Fruit fly (Drosophila melanogaster): ENCODE measurements around the gene CG13101.

The CG13101 gene

DNA sequence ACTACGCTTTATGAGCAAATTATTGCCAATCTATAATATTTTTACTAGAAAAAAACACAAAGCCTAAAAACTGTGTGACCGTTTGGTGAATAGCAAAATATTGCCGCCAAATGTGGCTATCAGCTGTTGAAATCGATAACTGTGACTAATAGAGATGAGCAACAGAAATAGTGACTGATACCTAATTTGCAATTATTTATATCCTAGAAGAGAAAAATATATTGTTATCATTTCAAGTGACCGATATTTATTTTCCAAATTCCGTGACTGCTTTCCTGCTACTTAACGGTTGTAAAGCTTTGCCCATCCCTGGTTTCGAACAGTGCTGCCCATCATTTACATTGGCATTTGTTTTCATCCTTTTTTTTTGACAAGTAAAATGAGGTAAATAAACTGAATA, 12.6 kb upstream of the CG13101 start, which contains the start of the genes alien and CG18661 (continued):
- peak; percentile 33 for TF ChIP-seq CG10543 (GFP tag; optimal IDR thresholded peaks at IDR 0.05)
- TF ChIP-seq pros (GFP tag; optimal IDR thresholded peaks at IDR 0.05) = no peak
- peak; percentile 55 for TF ChIP-seq CG3163 (GFP tag; optimal IDR thresholded peaks at IDR 0.05)
- peak; percentile 43 for TF ChIP-seq CG12104 (GFP tag; optimal IDR thresholded peaks at IDR 0.05)
- peak; percentile 12 for TF ChIP-seq Nf-YB (GFP tag; optimal IDR thresholded peaks at IDR 0.05)
- no peak for TF ChIP-seq CG6765 (GFP tag; optimal IDR thresholded peaks at IDR 0.05)
- TF ChIP-seq CG16815 (GFP tag; optimal IDR thresholded peaks at IDR 0.05) = peak; percentile 90
- TF ChIP-seq CG3065 (GFP tag; optimal IDR thresholded peaks at IDR 0.05) = no peak
- peak; percentile 92 for TF ChIP-seq Ptx1 (GFP tag; IDR thresholded peaks at IDR 0.05)
- TF ChIP-seq CG17385 (GFP tag; optimal IDR thresholded peaks at IDR 0.05) = peak; percentile 34
- peak; percentile 91 for TF ChIP-seq CG32772 (GFP tag; IDR thresholded peaks at IDR 0.05)
- no peak for TF ChIP-seq nom (GFP tag; optimal IDR thresholded peaks at IDR 0.05)
- no peak for TF ChIP-seq Asciz (GFP tag; optimal IDR thresholded peaks at IDR 0.05)
- peak; percentile 77 for TF ChIP-seq CG9876 (GFP tag; optimal IDR thresholded peaks at IDR 0.05)
- peak; percentile 65 for TF ChIP-seq CG12299 (tag; optimal IDR thresholded peaks at IDR 0.05)
- TF ChIP-seq fd96Cb (tag; optimal IDR thresholded peaks at IDR 0.05) = peak; percentile 90
- TF ChIP-seq stc (GFP tag; IDR thresholded peaks at IDR 0.05) = peak; percentile 60
- TF ChIP-seq Optix (GFP tag; IDR thresholded peaks at IDR 0.05) = peak; percentile 95
- peak; percentile 82 to 87 for TF ChIP-seq Hr51 (GFP tag; optimal IDR thresholded peaks at IDR 0.05)
- TF ChIP-seq CG6254 (GFP tag; optimal IDR thresholded peaks at IDR 0.05) = no peak
- peak; percentile 70 for TF ChIP-seq Sry-β (GFP tag; optimal IDR thresholded peaks at IDR 0.05)
- no peak for TF ChIP-seq Dip2 (GFP tag; IDR thresholded peaks at IDR 0.05)
- peak; percentile 80; the same call in 2 of the 3 replicates for TF ChIP-seq CG2199 (GFP tag; IDR thresholded peaks at IDR 0.05)
- peak; percentile 96 for TF ChIP-seq kay (GFP tag; optimal IDR thresholded peaks at IDR 0.05)
- TF ChIP-seq gsb-n (tag; optimal IDR thresholded peaks at IDR 0.05) = peak; percentile 60
- no peak for TF ChIP-seq CG6683 (GFP tag; optimal IDR thresholded peaks at IDR 0.05)
- peak; percentile 80 for TF ChIP-seq CG14667 (GFP tag; IDR thresholded peaks at IDR 0.05)
- TF ChIP-seq insv (GFP tag; optimal IDR thresholded peaks at IDR 0.05) = peak in 1 of 2 experiments; percentile 74
- peak; percentile 98 for TF ChIP-seq slbo (GFP tag; IDR thresholded peaks at IDR 0.05)
- peak; percentile 98 for TF ChIP-seq CG3995 (GFP tag; optimal IDR thresholded peaks at IDR 0.05)
- TF ChIP-seq CG7786 (GFP tag; optimal IDR thresholded peaks at IDR 0.05) = peak; percentile 86
- TF ChIP-seq Sox100B (GFP tag; optimal IDR thresholded peaks at IDR 0.05) = peak; percentile 49
- TF ChIP-seq Dref (GFP tag; IDR thresholded peaks at IDR 0.05) = peak; percentile 74
- TF ChIP-seq CG6813 (GFP tag; optimal IDR thresholded peaks at IDR 0.05) = no peak
- TF ChIP-seq fd102C (GFP tag; optimal IDR thresholded peaks at IDR 0.05) = peak; percentile 48
- TF ChIP-seq CG6689 (GFP tag; IDR thresholded peaks at IDR 0.05) = peak; percentile 76
- TF ChIP-seq Dbx (GFP tag; IDR thresholded peaks at IDR 0.05) = peak; percentile 98
- peak; percentile 43; the same call in 1 of the 3 replicates for TF ChIP-seq CG14860 (GFP tag; IDR thresholded peaks at IDR 0.05; ENCODE audit: partially characterized antibody)
- TF ChIP-seq CG30431 (GFP tag; optimal IDR thresholded peaks at IDR 0.05) = peak; percentile 48
- peak; percentile 92 for TF ChIP-seq tin (GFP tag; optimal IDR thresholded peaks at IDR 0.05)
- peak; percentile 11 for TF ChIP-seq CG2875 (GFP tag; optimal IDR thresholded peaks at IDR 0.05)
- no peak for TF ChIP-seq CG31388 (GFP tag; optimal IDR thresholded peaks at IDR 0.05)
- peak; percentile 85 for TF ChIP-seq peb (GFP tag; IDR thresholded peaks at IDR 0.05)
- peak; percentile 96 for TF ChIP-seq Taf1 (GFP tag; IDR thresholded peaks at IDR 0.05)
- TF ChIP-seq CG11723 (GFP tag; optimal IDR thresholded peaks at IDR 0.05) = peak; percentile 48
- peak; percentile 74 for TF ChIP-seq CG3838 (GFP tag; optimal IDR thresholded peaks at IDR 0.05)
- peak; percentile 97 for TF ChIP-seq jigr1 (GFP tag; IDR thresholded peaks at IDR 0.05)
- TF ChIP-seq CG4360 (GFP tag; IDR thresholded peaks at IDR 0.05) = no peak
- peak; percentile 96 for TF ChIP-seq CG7372 (GFP tag; IDR thresholded peaks at IDR 0.05)
- TF ChIP-seq CG18764 (GFP tag; optimal IDR thresholded peaks at IDR 0.05) = peak; percentile 48
- TF ChIP-seq fd3F (GFP tag; optimal IDR thresholded peaks at IDR 0.05) = peak; percentile 44
